Worm (Caenorhabditis elegans) whole organism, L4/young adult: ENCODE data around the gene B0391.14.

ENCODE experiments used
- dao-5 ChIP-seq: sonication (generic microtip); optimal IDR thresholded peaks from 2 replicates; lab custom pipeline; 2016; ENCODE audit warnings: missing genotype, missing genetic modification characterization, moderate library complexity, missing compliant biosample characterization
- him-1 ChIP-seq: sonication (generic microtip); optimal IDR thresholded peaks from 2 replicates; lab custom pipeline; 2016; ENCODE audit warnings: missing genotype, missing genetic modification reagents, missing genetic modification characterization, missing compliant biosample characterization

- no peak for TF ChIP-seq dao-5 (tag; lab: Kevin White, UChicago)
- TF ChIP-seq him-1 (tag; lab: Kevin White, UChicago), result no peak
Measured at ce11 chrV:15621518-15621917, 21.9 kb upstream of the B0391.14 start, which contains the start of gene C55A1.1.
